Worm (Caenorhabditis elegans): ENCODE data around the gene lntl-1.

Gene lntl-1

ce11 chrIV:5806909-5807308 lies at the start of gene lntl-1:
lntl-1 (minus strand) TSS chrIV:5807093.
- TF ChIP-seq unc-62 (GFP tag; optimal IDR thresholded peaks at IDR 0.05) = no peak

DNA sequence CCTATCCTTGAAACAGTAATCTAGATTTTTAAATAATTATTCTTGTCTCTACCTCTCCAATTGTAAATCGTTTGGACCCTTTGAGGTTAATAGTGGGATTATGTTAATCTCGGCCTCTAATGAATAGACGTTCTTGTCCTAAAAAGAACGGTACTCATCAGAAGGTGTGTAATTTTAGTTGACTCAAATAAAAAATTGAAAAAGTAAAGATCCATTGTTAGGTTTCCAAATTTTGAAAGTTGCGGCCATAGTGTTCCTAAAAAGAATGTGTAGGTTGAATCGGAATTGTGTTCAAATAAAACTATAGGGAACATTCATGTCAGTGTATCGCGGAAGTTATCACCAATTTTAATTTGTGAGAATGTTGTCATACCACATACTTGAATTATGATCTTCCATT lies 48.7 kb upstream of the lntl-1 start:
- no peak for TF ChIP-seq unc-62 (GFP tag; optimal IDR thresholded peaks at IDR 0.05)

DNA sequence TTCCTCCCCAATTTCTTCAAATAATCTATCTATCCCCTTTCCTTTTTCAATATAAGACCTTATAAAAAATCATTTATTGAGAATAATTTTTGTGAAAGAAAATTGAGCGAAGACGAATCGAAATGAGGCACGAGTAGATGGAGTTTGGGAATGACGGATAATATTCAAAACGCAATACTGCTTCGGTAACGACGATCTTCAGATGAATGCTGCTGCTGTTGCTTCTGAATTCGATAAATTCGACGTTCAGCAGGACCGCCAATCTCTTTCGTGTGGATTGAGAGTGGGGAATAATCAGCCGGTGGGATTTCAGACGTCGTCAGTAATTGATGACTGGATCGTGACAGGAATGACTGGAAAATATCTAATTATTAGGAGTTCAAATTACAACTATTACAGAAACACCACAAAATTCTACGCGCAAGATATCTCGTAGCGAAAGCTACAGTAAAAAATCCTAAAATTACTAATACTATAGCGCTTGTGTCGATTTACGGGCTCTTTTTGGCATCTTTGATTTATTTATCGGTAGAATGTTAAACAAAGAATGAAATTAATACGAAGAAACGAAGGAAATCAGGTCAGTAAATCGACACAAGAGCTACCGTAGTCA lies 44.0 kb upstream of the lntl-1 start:
- no peak for TF ChIP-seq unc-62 (GFP tag; optimal IDR thresholded peaks at IDR 0.05)

DNA sequence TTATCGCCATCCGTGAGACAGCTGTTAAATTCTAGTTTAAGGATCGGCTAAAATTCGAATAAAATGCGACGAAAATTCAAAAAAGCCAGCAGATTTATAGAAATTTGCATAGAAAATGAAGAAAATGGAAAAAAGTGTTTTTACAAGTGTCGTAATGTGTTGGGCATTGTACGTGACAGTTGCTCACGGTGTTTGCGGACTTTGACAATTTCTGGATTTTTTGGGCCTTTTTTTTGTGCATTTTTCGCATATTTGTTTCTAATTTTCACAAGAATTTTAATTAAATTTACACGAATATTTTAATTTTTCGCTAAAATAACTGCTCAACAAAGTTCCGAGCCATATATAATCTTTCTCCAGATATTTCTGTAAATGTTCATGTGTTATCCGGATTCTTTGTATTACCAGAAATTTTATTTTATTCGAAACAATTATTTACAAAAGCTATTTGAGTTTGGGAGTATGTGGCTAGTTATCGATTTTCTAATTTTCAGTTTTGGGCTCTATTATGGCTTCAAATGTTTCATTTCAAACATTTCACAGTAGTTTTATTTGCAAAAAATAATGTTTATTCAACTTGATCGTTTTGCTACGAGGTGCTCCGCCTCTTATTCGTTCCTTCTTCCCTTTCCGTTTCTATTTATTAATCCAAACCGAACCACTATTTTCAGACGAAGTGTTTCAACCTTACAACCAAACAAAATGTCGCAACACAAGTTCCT lies 41.3 kb upstream of the lntl-1 start, which contains the start of gene sams-3:
Gene sams-3, plus strand, starts transcription at position 672 of the 722 bp plus-strand sequence.
- TF ChIP-seq unc-62 (GFP tag; optimal IDR thresholded peaks at IDR 0.05) = no peak

ce11 chrIV:5846269-5846668 lies 39.4 kb upstream of the lntl-1 start, which contains the start of gene sams-4:
sams-4 (minus strand) TSS chrIV:5846369.
- no peak for TF ChIP-seq unc-62 (GFP tag; optimal IDR thresholded peaks at IDR 0.05)

- no peak for TF ChIP-seq unc-62 (GFP tag; optimal IDR thresholded peaks at IDR 0.05)
These were observed 36.0 kb upstream of the lntl-1 start for ce11 chrIV:5842905-5843304.

- TF ChIP-seq unc-62 (GFP tag; optimal IDR thresholded peaks at IDR 0.05) = no peak
These were observed 32.3 kb upstream of the lntl-1 start, which contains the start of gene C06E7.2 for ce11 chrIV:5839178-5839577. C06E7.2 (plus strand) TSS chrIV:5839478.

DNA sequence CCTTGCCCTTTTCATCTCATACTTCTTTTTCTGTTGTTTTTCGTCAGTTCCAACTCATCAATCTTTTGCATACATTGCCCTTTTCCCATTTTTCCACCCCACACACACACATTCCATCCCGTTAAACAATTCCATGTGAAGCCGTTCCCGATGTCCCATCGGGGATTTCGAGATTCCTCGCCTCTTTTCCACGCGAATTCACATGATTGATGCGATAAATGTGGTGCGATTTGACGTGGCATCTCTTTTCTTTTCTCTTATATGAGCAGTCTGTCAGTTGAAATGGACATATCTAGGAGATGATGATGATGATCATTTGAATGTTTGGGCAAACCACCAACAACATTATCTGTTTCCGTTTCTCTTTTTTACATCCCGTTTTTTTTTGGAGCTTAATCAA lies 27.3 kb upstream of the lntl-1 start:
- TF ChIP-seq unc-62 (GFP tag; optimal IDR thresholded peaks at IDR 0.05) = no peak

DNA sequence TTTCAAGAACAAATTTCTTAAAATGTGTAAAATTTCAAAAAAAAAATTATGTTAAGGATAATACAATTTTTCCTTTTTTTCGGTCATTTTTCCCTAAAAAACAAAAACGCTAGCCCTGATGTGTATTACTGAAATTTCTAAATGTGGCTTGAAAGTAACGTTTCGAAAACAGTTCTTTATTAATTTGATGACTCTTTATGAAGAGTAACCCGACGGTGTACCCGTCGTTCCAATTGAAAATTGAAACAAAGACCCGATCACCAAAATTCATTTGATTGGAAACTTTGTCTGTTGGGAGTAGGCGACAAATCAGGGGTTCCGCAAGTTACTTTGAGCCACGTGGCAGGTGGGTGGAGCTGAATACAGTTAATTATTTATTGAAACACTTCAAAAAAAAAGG lies 25.9 kb upstream of the lntl-1 start:
- TF ChIP-seq unc-62 (GFP tag; optimal IDR thresholded peaks at IDR 0.05) = no peak

DNA sequence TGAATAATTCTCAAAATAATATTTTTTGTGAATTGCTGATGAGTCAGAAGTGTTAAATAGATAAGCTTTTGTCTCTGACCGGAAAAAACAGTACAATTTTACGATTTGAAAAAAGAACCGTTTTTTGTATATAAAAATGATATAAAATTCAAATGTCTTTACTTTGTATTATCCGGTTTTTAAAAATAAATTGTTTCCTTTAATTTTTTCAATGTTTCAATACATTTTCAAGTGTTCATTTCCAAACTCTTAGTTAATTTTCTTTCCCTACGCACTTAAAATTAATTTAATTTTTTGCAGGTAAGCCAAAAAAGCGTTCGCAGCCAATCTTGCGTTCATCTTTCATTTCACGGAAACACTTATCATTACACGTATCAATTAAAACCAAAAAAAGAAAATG lies 17.6 kb upstream of the lntl-1 start, which contains the start of gene egal-1:
Gene egal-1, plus strand, starts transcription at position 301 of the 400 bp plus-strand sequence.
- no peak for TF ChIP-seq unc-62 (GFP tag; optimal IDR thresholded peaks at IDR 0.05)

DNA sequence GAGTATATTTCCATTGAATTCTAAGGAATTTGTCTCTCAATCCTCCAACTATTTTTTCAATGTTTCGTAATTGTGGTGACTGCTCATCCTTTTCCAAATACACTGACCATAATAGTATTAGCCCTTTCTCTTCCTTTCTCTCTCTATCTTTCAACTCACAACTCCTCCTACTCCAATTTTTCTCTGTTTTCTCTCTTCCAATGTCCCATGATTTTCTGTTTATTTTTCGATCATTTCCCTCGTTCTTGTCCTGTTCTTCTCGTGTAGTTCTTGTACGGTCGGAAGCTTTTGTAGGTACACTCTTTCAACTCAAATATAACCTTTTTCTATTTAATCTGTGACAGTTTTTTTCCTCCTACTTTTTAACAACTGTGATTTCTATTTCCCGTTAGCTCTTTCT lies 15.1 kb upstream of the lntl-1 start:
- TF ChIP-seq unc-62 (GFP tag; optimal IDR thresholded peaks at IDR 0.05) = no peak

- TF ChIP-seq unc-62 (GFP tag; optimal IDR thresholded peaks at IDR 0.05) = no peak
These were observed 14.1 kb upstream of the lntl-1 start for ce11 chrIV:5820953-5821352.

ce11 chrIV:5820056-5820799 lies 13.3 kb upstream of the lntl-1 start:
- no peak for TF ChIP-seq unc-62 (GFP tag; optimal IDR thresholded peaks at IDR 0.05)

ce11 chrIV:5817459-5817858 lies 10.6 kb upstream of the lntl-1 start:
- TF ChIP-seq unc-62 (GFP tag; optimal IDR thresholded peaks at IDR 0.05) = no peak

DNA sequence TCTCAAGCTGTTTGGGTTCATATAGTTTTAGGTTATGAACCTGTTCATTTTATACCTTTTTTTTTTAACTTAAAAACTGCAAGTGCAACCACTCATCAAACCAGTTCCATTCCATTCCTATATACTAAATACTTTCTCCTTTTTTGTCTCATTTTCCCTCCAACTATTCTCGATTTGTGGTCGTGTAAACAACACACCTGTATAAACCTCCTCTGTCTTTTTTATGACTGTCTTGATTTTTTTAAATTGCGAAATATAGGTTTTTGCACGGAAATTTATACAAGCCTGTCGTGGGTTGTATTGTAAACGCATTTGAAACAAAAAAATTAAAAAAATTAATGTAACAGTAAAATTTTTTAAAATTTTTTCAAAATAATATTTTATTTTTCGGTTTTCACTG lies 9.6 kb upstream of the lntl-1 start:
- TF ChIP-seq unc-62 (GFP tag; optimal IDR thresholded peaks at IDR 0.05) = no peak

DNA sequence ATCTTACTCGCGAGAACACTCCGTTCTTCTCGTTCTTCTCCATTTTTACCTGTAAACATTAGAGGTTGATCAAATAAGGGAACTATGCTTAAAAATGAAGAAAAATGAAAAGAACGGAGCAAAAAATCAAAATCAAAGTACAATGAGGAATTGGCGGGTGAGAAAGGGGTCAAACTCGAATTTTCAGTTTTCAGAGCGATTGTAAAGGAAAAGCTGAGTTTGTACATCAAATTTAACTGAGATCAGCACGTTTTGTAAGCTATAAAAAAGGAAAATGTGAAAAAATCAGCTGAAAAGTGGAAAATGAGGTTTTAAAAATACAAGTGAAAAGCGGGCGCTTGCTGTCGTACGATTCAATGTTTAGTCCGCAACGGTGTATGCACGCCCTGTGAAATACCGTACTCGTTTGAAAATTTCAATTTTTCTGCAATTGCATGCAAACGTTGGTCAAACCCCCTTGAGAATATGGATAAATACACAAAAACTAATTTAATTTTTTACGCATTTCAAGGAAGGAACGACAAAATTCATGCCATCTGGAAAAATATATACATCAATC lies 7.3 kb upstream of the lntl-1 start, which contains the start of gene oops-1:
Gene oops-1, minus strand, starts transcription at position 51 of the 559 bp plus-strand sequence.
- TF ChIP-seq unc-62 (GFP tag; optimal IDR thresholded peaks at IDR 0.05) = no peak

Measured in whole organism, dauer.